Worm (Caenorhabditis elegans) whole organism, L4 larva: ENCODE data around the gene sms-1.

Source experiments
- F10B5.3 ChIP-seq: sonication (generic microtip); optimal IDR thresholded peaks from 2 replicates; lab custom pipeline; 2016; ENCODE audit warnings: mild to moderate bottlenecking, missing genetic modification characterization, missing compliant biosample characterization
- F26F4.8 ChIP-seq: fragments of 200-800 bp; sonication (Bioruptor generic); conservative IDR thresholded peaks from 2 replicates; pipeline ENCODE4 v1.3.6; 2022; ENCODE audit warnings: missing genetic modification characterization, missing compliant biosample characterization
- Y5F2A.4 ChIP-seq: fragments of 200-800 bp; sonication (Bioruptor generic); optimal IDR thresholded peaks from 2 replicates; lab custom pipeline; 2018; ENCODE audit warnings: mild to moderate bottlenecking, missing genetic modification characterization, missing compliant biosample characterization
- ZK546.5 ChIP-seq, 2 experiments: sonication (generic microtip); optimal IDR thresholded peaks; 2 replicates each; lab custom pipeline; 2017; ENCODE audit warnings: missing biosample characterization in 2 of 2, missing genetic modification characterization in 2 of 2
- aha-1 ChIP-seq: fragments of 150-350 bp; peaks from one replicate; lab custom pipeline; 2014; ENCODE audit warnings: missing biosample characterization, missing genetic modification characterization
- aly-2 ChIP-seq: sonication (generic microtip); optimal IDR thresholded peaks from 2 replicates; lab custom pipeline; 2018; ENCODE audit warnings: missing biosample characterization, missing genetic modification characterization
- ama-1 ChIP-seq: fragments of 150-350 bp; optimal IDR thresholded peaks from 2 replicates; lab custom pipeline; 2014; ENCODE audit warnings: inconsistent platforms, mixed read lengths
- arid-1 ChIP-seq: fragments of 200-800 bp; sonication (Bioruptor generic); conservative IDR thresholded peaks from 2 replicates; pipeline ENCODE4 v1.3.6; 2022; ENCODE audit warnings: missing genetic modification reagents, missing genetic modification characterization, missing compliant biosample characterization
- ceh-20 ChIP-seq: fragments of 200-800 bp; sonication (Bioruptor generic); IDR thresholded peaks from 2 replicates; pipeline ENCODE4 v1.3.6; 2022; ENCODE audit warnings: missing genetic modification reagents, missing genetic modification characterization, missing compliant biosample characterization
- ceh-32 ChIP-seq: sonication (generic microtip); optimal IDR thresholded peaks from 2 replicates; lab custom pipeline; 2016; ENCODE audit warnings: mild to moderate bottlenecking, missing genetic modification characterization, missing compliant biosample characterization; ENCODE audit not compliant: poor library complexity
- ceh-44 ChIP-seq: fragments of 200-800 bp; sonication (Bioruptor generic); IDR thresholded peaks from 2 replicates; pipeline ENCODE4 v1.3.6; 2022; ENCODE audit warnings: missing genetic modification reagents, missing genetic modification characterization, missing compliant biosample characterization
- daf-19 ChIP-seq: fragments of 200-800 bp; sonication (Bioruptor generic); conservative IDR thresholded peaks from 2 replicates; pipeline ENCODE4 v1.3.6; 2022; ENCODE audit warnings: missing genetic modification characterization, missing compliant biosample characterization
- daf-8 ChIP-seq: fragments of 200-800 bp; sonication (Bioruptor generic); IDR thresholded peaks from 2 replicates; pipeline ENCODE4 v1.3.6; 2022; ENCODE audit warnings: missing genetic modification characterization, missing compliant biosample characterization
- dmd-6 ChIP-seq: fragments of 200-800 bp; sonication (Bioruptor generic); IDR thresholded peaks from 2 replicates; pipeline ENCODE4 v1.3.6; 2022; ENCODE audit warnings: missing genetic modification reagents, missing genetic modification characterization, missing compliant biosample characterization
- dpl-1 ChIP-seq: fragments of 150-350 bp; optimal IDR thresholded peaks from 2 replicates; lab custom pipeline; 2014; ENCODE audit warnings: missing biosample characterization, missing genetic modification reagents, missing genetic modification characterization
- egl-27 ChIP-seq: sonication (generic microtip); optimal IDR thresholded peaks from 3 replicates; lab custom pipeline; 2017; ENCODE audit warnings: missing biosample characterization, missing genetic modification reagents, missing genetic modification characterization
- egl-43 ChIP-seq: fragments of 200-800 bp; sonication (Bioruptor generic); IDR thresholded peaks from 2 replicates; pipeline ENCODE4 v1.3.6; 2022; ENCODE audit warnings: missing genetic modification reagents, missing genetic modification characterization, missing compliant biosample characterization
- hlh-11 ChIP-seq: fragments of 200-800 bp; sonication (Bioruptor generic); optimal IDR thresholded peaks from 2 replicates; lab custom pipeline; 2018; ENCODE audit warnings: mild to moderate bottlenecking, missing genetic modification characterization, missing compliant biosample characterization
- jun-1 ChIP-seq: fragments of 150-350 bp; optimal IDR thresholded peaks from 2 replicates; lab custom pipeline; 2014; ENCODE audit warnings: missing biosample characterization, missing genetic modification reagents, missing genetic modification characterization
- lin-15B ChIP-seq: fragments of 150-350 bp; sonication (generic microtip); optimal IDR thresholded peaks from 3 replicates; lab custom pipeline; 2014; ENCODE audit warnings: missing biosample characterization, missing genetic modification characterization
- lin-39 ChIP-seq: fragments of 150-350 bp; optimal IDR thresholded peaks from 2 replicates; lab custom pipeline; 2014; ENCODE audit warnings: missing biosample characterization, missing genetic modification reagents, missing genetic modification characterization
- lsy-2 ChIP-seq, 2 experiments: fragments of 150-350 bp in 1 of 2; sonication (generic microtip) in 1 of 2; optimal IDR thresholded peaks; 2 replicates each; lab custom pipeline; 2014 to 2017; ENCODE audit warnings: missing biosample characterization in 2 of 2, missing genetic modification characterization in 2 of 2
- mdl-1 ChIP-seq, 2 experiments: fragments of 150-350 bp in 1 of 2; sonication (generic microtip) in 1 of 2; optimal IDR thresholded peaks; 2 replicates each; lab custom pipeline; 2014 to 2017; ENCODE audit warnings: missing biosample characterization in 2 of 2, missing genetic modification characterization in 2 of 2
- mdt-29 ChIP-seq: fragments of 200-800 bp; sonication (Bioruptor generic); IDR thresholded peaks from 2 replicates; pipeline ENCODE4 v1.3.6; 2022; ENCODE audit warnings: missing genetic modification reagents, missing genetic modification characterization, missing compliant biosample characterization
- mep-1 ChIP-seq: fragments of 150-350 bp; sonication (generic microtip); optimal IDR thresholded peaks from 3 replicates; lab custom pipeline; 2014; ENCODE audit warnings: missing biosample characterization, missing genetic modification characterization
- mxl-2 ChIP-seq: fragments of 200-800 bp; sonication (Bioruptor generic); conservative IDR thresholded peaks from 2 replicates; pipeline ENCODE4 v1.3.6; 2022; ENCODE audit warnings: missing genetic modification reagents, missing genetic modification characterization, missing compliant biosample characterization
- mxl-3 ChIP-seq: fragments of 200-800 bp; sonication (Bioruptor generic); optimal IDR thresholded peaks from 2 replicates; lab custom pipeline; 2018; ENCODE audit warnings: mild to moderate bottlenecking, missing genetic modification characterization, missing compliant biosample characterization
- nhr-10 ChIP-seq: fragments of 150-350 bp; optimal IDR thresholded peaks from 2 replicates; lab custom pipeline; 2014; ENCODE audit warnings: missing biosample characterization, missing genetic modification characterization
- nhr-111 ChIP-seq: fragments of 200-800 bp; sonication (Bioruptor generic); optimal IDR thresholded peaks from 2 replicates; lab custom pipeline; 2018; ENCODE audit warnings: mild to moderate bottlenecking, missing genetic modification characterization, missing compliant biosample characterization
- nhr-237 ChIP-seq: sonication (generic microtip); optimal IDR thresholded peaks from 2 replicates; lab custom pipeline; 2017; ENCODE audit warnings: missing biosample characterization, missing genetic modification characterization
- nhr-28 ChIP-seq: fragments of 150-350 bp; optimal IDR thresholded peaks from 2 replicates; lab custom pipeline; 2014; ENCODE audit warnings: missing biosample characterization, missing genetic modification characterization
- nhr-41 ChIP-seq: fragments of 200-800 bp; sonication (Bioruptor generic); IDR thresholded peaks from 2 replicates; pipeline ENCODE4 v1.3.6; 2022; ENCODE audit warnings: missing genetic modification reagents, missing genetic modification characterization, missing compliant biosample characterization
- nhr-42 ChIP-seq: fragments of 200-800 bp; sonication (Bioruptor generic); IDR thresholded peaks from 2 replicates; pipeline ENCODE4 v1.3.6; 2022; ENCODE audit warnings: missing genetic modification characterization, missing compliant biosample characterization
- nhr-48 ChIP-seq: sonication (generic microtip); optimal IDR thresholded peaks from 2 replicates; lab custom pipeline; 2016; ENCODE audit warnings: mild to moderate bottlenecking, missing genetic modification characterization, missing compliant biosample characterization
- pqm-1 ChIP-seq: sonication (generic microtip); optimal IDR thresholded peaks from 2 replicates; lab custom pipeline; 2017; ENCODE audit warnings: missing biosample characterization, missing genetic modification characterization
- saeg-2 ChIP-seq: fragments of 200-800 bp; sonication (Bioruptor generic); IDR thresholded peaks from 2 replicates; pipeline ENCODE4 v1.3.6; 2022; ENCODE audit warnings: missing genetic modification reagents, missing genetic modification characterization, missing compliant biosample characterization
- sdz-12 ChIP-seq: fragments of 200-800 bp; sonication (Bioruptor generic); optimal IDR thresholded peaks from 2 replicates; lab custom pipeline; 2018; ENCODE audit warnings: mild to moderate bottlenecking, missing genetic modification characterization, missing compliant biosample characterization
- spr-1 ChIP-seq: sonication (generic microtip); optimal IDR thresholded peaks from 2 replicates; lab custom pipeline; 2016; ENCODE audit warnings: mild to moderate bottlenecking, missing genetic modification characterization, missing compliant biosample characterization
- tra-1 ChIP-seq: fragments of 200-800 bp; sonication (Bioruptor generic); IDR thresholded peaks from 2 replicates; pipeline ENCODE4 v1.3.6; 2022; ENCODE audit warnings: missing genetic modification reagents, missing genetic modification characterization, missing compliant biosample characterization
- unc-130 ChIP-seq: sonication (generic microtip); optimal IDR thresholded peaks from 2 replicates; lab custom pipeline; 2016; ENCODE audit warnings: missing genetic modification reagents, missing genetic modification characterization, missing compliant biosample characterization
- zag-1 ChIP-seq: fragments of 150-350 bp; optimal IDR thresholded peaks from 2 replicates; lab custom pipeline; 2014; ENCODE audit warnings: missing biosample characterization, missing genetic modification characterization
- zip-11 ChIP-seq: fragments of 200-800 bp; sonication (Bioruptor generic); IDR thresholded peaks from 2 replicates; pipeline ENCODE4 v1.3.6; 2022; ENCODE audit warnings: missing genetic modification characterization, missing compliant biosample characterization
- ztf-11 ChIP-seq: fragments of 150-350 bp; optimal IDR thresholded peaks from 2 replicates; lab custom pipeline; 2014; ENCODE audit warnings: missing biosample characterization, missing genetic modification characterization

The sms-1 gene

DNA sequence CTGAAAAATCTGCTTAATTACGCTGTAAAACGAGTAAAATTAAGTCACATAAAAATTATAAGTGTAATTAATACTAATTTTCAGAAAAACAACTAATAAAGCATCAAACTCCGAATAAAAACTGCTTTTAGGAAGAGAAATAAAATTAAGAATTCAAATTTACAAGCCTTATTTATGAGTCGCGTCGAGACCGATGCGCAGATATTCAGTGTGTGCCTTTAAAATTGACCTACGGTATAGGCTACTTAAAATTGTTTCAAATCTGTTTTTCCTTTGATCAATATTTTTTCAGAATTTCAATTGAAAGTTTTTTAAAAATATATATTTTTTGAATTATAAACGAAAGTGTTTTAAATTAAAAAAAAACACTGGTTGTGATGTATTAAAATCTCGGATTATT lies at the start of gene sms-1:
sms-1 (minus strand) TSS at position 6 of the 400 bp plus-strand sequence.
- no peak for TF ChIP-seq mdt-29 (GFP tag; lab: Robert Waterston, UW)
- TF ChIP-seq nhr-237 (tag; lab: Kevin White, UChicago), result no peak
- TF ChIP-seq ztf-11 (tag; lab: Kevin White, UChicago), result no peak
- no peak for TF ChIP-seq daf-8 (GFP tag; lab: Robert Waterston, UW)
- no peak for TF ChIP-seq zag-1 (tag; lab: Kevin White, UChicago)
- TF ChIP-seq nhr-28 (tag; lab: Kevin White, UChicago), result no peak
- TF ChIP-seq sdz-12, result no peak
- TF ChIP-seq unc-130 (GFP tag; lab: Kevin White, UChicago), result no peak
- no peak for TF ChIP-seq ceh-44 (GFP tag; lab: Robert Waterston, UW)
- TF ChIP-seq spr-1 (tag; lab: Kevin White, UChicago), result no peak
- TF ChIP-seq ceh-20 (GFP tag; lab: Robert Waterston, UW), result no peak
- TF ChIP-seq dpl-1, result no peak
- no peak for TF ChIP-seq ZK546.5 (tag; optimal IDR thresholded peaks at IDR 0.05; lab: Kevin White, UChicago)
- TF ChIP-seq jun-1 (tag; lab: Kevin White, UChicago), result no peak
- TF ChIP-seq, all 104 proteins: peak for 0

ce11 chrIV:11527752-11528151 lies 29.8 kb upstream of the sms-1 start, which contains the start of gene M04B2.2:
Gene M04B2.2, plus strand, starts transcription at chrIV:11528052.
- TF ChIP-seq aly-2 (tag; lab: Kevin White, UChicago) (peak; percentile 52), lin-39 (tag; lab: Kevin White, UChicago) (no peak), ama-1 (lab: Kevin White, UChicago) (peak; percentile 56), mep-1 (tag; lab: Kevin White, UChicago) (peak; percentile 67), aha-1 (peak; percentile 47)
- TF ChIP-seq, all 104 proteins: peak for 4

- TF ChIP-seq F10B5.3 (tag; lab: Kevin White, UChicago) (no peak), egl-43 (GFP tag; lab: Robert Waterston, UW) (0 out of 2 replicates have a peak, but pooled peaks have one; percentile 2), lsy-2 (tag; optimal IDR thresholded peaks at IDR 0.05; lab: Kevin White, UChicago) (no peak), aly-2 (tag; lab: Kevin White, UChicago) (no peak)
Measured at ce11 chrIV:11526189-11526588, 28.2 kb upstream of the sms-1 start.

- TF ChIP-seq ceh-32 (tag; lab: Kevin White, UChicago), result no peak
- TF ChIP-seq nhr-42 (GFP tag; lab: Robert Waterston, UW), result 0 out of 2 replicates have a peak, but pooled peaks have one; percentile 66
- no peak for TF ChIP-seq egl-27
- no peak for TF ChIP-seq nhr-237 (tag; lab: Kevin White, UChicago)
- peak; percentile 71 for TF ChIP-seq ama-1 (lab: Kevin White, UChicago)
- no peak for TF ChIP-seq nhr-111 (GFP tag; lab: Kevin White, UChicago)
- no peak for TF ChIP-seq daf-19 (GFP tag; lab: Robert Waterston, UW)
- TF ChIP-seq nhr-48 (tag; lab: Kevin White, UChicago), result no peak
- TF ChIP-seq Y5F2A.4, result no peak
- no peak for TF ChIP-seq nhr-41 (GFP tag; lab: Robert Waterston, UW)
- TF ChIP-seq sdz-12, result no peak
- TF ChIP-seq pqm-1 (tag; lab: Kevin White, UChicago), result no peak
- TF ChIP-seq egl-43 (GFP tag; lab: Robert Waterston, UW), result peak; percentile 67
- TF ChIP-seq dpl-1, result peak; percentile 65
- peak; percentile 19 for TF ChIP-seq dmd-6
- TF ChIP-seq F26F4.8 (GFP tag; lab: Robert Waterston, UW), result no peak
- TF ChIP-seq mdl-1 (tag; optimal IDR thresholded peaks at IDR 0.05; lab: Kevin White, UChicago), result peak in 1 of 2 experiments; percentile 73
- no peak for TF ChIP-seq nhr-28 (tag; lab: Kevin White, UChicago)
- TF ChIP-seq mxl-2 (GFP tag; lab: Robert Waterston, UW), result no peak
- peak; percentile 97 for TF ChIP-seq mep-1 (tag; lab: Kevin White, UChicago)
- 0 out of 2 replicates have a peak, but pooled peaks have one; percentile 41 for TF ChIP-seq saeg-2 (GFP tag; lab: Robert Waterston, UW)
- no peak for TF ChIP-seq jun-1 (tag; lab: Kevin White, UChicago)
- no peak for TF ChIP-seq ceh-44 (GFP tag; lab: Robert Waterston, UW)
- TF ChIP-seq arid-1 (GFP tag; lab: Robert Waterston, UW), result 0 out of 2 replicates have a peak, but pooled peaks have one; percentile 24
- TF ChIP-seq zip-11 (GFP tag; lab: Robert Waterston, UW), result no peak
- no peak for TF ChIP-seq tra-1
- TF ChIP-seq spr-1 (tag; lab: Kevin White, UChicago), result no peak
- no peak for TF ChIP-seq mdt-29 (GFP tag; lab: Robert Waterston, UW)
- TF ChIP-seq mxl-3 (GFP tag; lab: Kevin White, UChicago), result peak; percentile 37
- peak; percentile 86 for TF ChIP-seq hlh-11 (tag; lab: Kevin White, UChicago)
- TF ChIP-seq nhr-10 (tag; lab: Kevin White, UChicago), result no peak
- TF ChIP-seq lin-15B (tag; lab: Kevin White, UChicago), result no peak
Measured at ce11 chrIV:11524241-11524692, 26.3 kb upstream of the sms-1 start, which contains the start of gene mep-1. Gene mep-1, plus strand, starts transcription at chrIV:11524642.
